Fruit fly (Drosophila melanogaster) whole organism, embryonic: ENCODE measurements around the gene CG32631.

ENCODE experiments used
- Adf1 ChIP-seq: fragments of 200-800 bp; sonication (Bioruptor generic); IDR thresholded peaks from 2 replicates; pipeline ENCODE4 v1.3.6; 2022; ENCODE audit warnings: missing biosample characterization, missing genetic modification characterization
- Asciz ChIP-seq: fragments of 200-800 bp; sonication (Bioruptor generic); optimal IDR thresholded peaks from 2 replicates; lab custom pipeline; 2017; ENCODE audit warnings: missing biosample characterization, mild to moderate bottlenecking, missing genetic modification characterization, missing genetic modification reagents
- BEAF-32 ChIP-seq: fragments of 200-800 bp; sonication (Bioruptor generic); optimal IDR thresholded peaks from 3 replicates; lab custom pipeline; 2017; ENCODE audit warnings: missing biosample characterization, missing genetic modification characterization, mild to moderate bottlenecking, moderate library complexity, missing genetic modification reagents
- CG10209 ChIP-seq: fragments of 200-800 bp; sonication (Bioruptor generic); optimal IDR thresholded peaks from 3 replicates; lab custom pipeline; 2017; ENCODE audit warnings: missing biosample characterization, mild to moderate bottlenecking, missing genetic modification characterization, missing genetic modification reagents
- CG1024 ChIP-seq: fragments of 200-800 bp; sonication (Bioruptor generic); IDR thresholded peaks from 2 replicates; pipeline ENCODE4 v1.3.6; 2022; ENCODE audit warnings: missing biosample characterization, missing genetic modification characterization
- CG10431 ChIP-seq: fragments of 200-800 bp; sonication (Bioruptor generic); optimal IDR thresholded peaks from 3 replicates; lab custom pipeline; 2018; ENCODE audit warnings: missing biosample characterization, mild to moderate bottlenecking, missing genetic modification characterization
- CG1233 ChIP-seq: fragments of 200-800 bp; sonication (Bioruptor generic); optimal IDR thresholded peaks from 4 replicates; lab custom pipeline; 2018; ENCODE audit warnings: missing biosample characterization, mild to moderate bottlenecking, missing genetic modification characterization
- CG12942 ChIP-seq: fragments of 200-800 bp; sonication (Bioruptor generic); optimal IDR thresholded peaks from 3 replicates; lab custom pipeline; 2016; ENCODE audit warnings: missing biosample characterization, missing genetic modification characterization
- CG15696 ChIP-seq: fragments of 200-800 bp; sonication (Bioruptor generic); optimal IDR thresholded peaks from 2 replicates; lab custom pipeline; 2019; ENCODE audit warnings: missing biosample characterization, mild to moderate bottlenecking, missing genetic modification characterization, moderate library complexity
- CG1602 ChIP-seq: fragments of 200-800 bp; sonication (Bioruptor generic); optimal IDR thresholded peaks from 3 replicates; lab custom pipeline; 2016; ENCODE audit warnings: missing biosample characterization, missing genetic modification characterization
- CG1647 ChIP-seq: fragments of 200-800 bp; sonication (Bioruptor generic); optimal IDR thresholded peaks from 3 replicates; lab custom pipeline; 2016; ENCODE audit warnings: missing biosample characterization, missing genetic modification characterization
- CG17568 ChIP-seq: fragments of 200-800 bp; sonication (Bioruptor generic); optimal IDR thresholded peaks from 2 replicates; lab custom pipeline; 2018; ENCODE audit warnings: missing biosample characterization, mild to moderate bottlenecking, missing genetic modification characterization, moderate library complexity
- CG18262 ChIP-seq: fragments of 200-800 bp; optimal IDR thresholded peaks from 3 replicates; lab custom pipeline; 2019; ENCODE audit warnings: missing biosample characterization, mild to moderate bottlenecking, missing genetic modification characterization, moderate library complexity
- CG2678 ChIP-seq: fragments of 200-800 bp; sonication (Bioruptor generic); optimal IDR thresholded peaks from 3 replicates; lab custom pipeline; 2019; ENCODE audit warnings: missing biosample characterization, mild to moderate bottlenecking, missing genetic modification characterization, moderate library complexity
- CG31388 ChIP-seq: fragments of 200-800 bp; sonication (Bioruptor generic); optimal IDR thresholded peaks from 2 replicates; lab custom pipeline; 2016; ENCODE audit warnings: missing biosample characterization, missing genetic modification characterization
- CG34422 ChIP-seq: fragments of 200-800 bp; sonication (Bioruptor generic); IDR thresholded peaks from 3 replicates; pipeline ENCODE4 v1.3.6; 2022; ENCODE audit warnings: missing biosample characterization, missing genetic modification characterization
- CG4360 ChIP-seq: fragments of 200-800 bp; sonication (Bioruptor generic); IDR thresholded peaks from 2 replicates; pipeline ENCODE4 v1.3.6; 2022; ENCODE audit warnings: missing biosample characterization, missing genetic modification characterization
- CG43689 ChIP-seq: fragments of 200-800 bp; sonication (Bioruptor generic); IDR thresholded peaks from 2 replicates; pipeline ENCODE4 v1.3.6; 2022; ENCODE audit warnings: missing biosample characterization, missing genetic modification characterization
- CG4404 ChIP-seq: fragments of 200-800 bp; sonication (Bioruptor generic); IDR thresholded peaks from 2 replicates; pipeline ENCODE4 v1.3.6; 2022; ENCODE audit warnings: missing biosample characterization, missing genetic modification characterization
- CG6175 ChIP-seq: fragments of 200-800 bp; sonication (Bioruptor generic); IDR thresholded peaks from 3 replicates; pipeline ENCODE4 v1.3.6; 2022; ENCODE audit warnings: missing biosample characterization, missing genetic modification characterization
- CrebB ChIP-seq: fragments of 200-800 bp; sonication (Bioruptor generic); optimal IDR thresholded peaks from 3 replicates; lab custom pipeline; 2018; ENCODE audit warnings: missing biosample characterization, mild to moderate bottlenecking, missing genetic modification characterization
- H2.0 ChIP-seq: fragments of 200-800 bp; sonication (Bioruptor generic); IDR thresholded peaks from 2 replicates; pipeline ENCODE4 v1.3.6; 2022; ENCODE audit warnings: missing biosample characterization, missing genetic modification characterization
- Hr3 ChIP-seq: fragments of 200-800 bp; sonication (Bioruptor generic); optimal IDR thresholded peaks from 3 replicates; lab custom pipeline; 2016; ENCODE audit warnings: missing biosample characterization, missing genetic modification characterization
- NC2β ChIP-seq: fragments of 200-800 bp; sonication (Bioruptor generic); optimal IDR thresholded peaks from 2 replicates; lab custom pipeline; 2016; ENCODE audit warnings: missing biosample characterization, missing genetic modification characterization
- NFAT ChIP-seq: fragments of 200-800 bp; sonication (Bioruptor generic); IDR thresholded peaks from 2 replicates; pipeline ENCODE4 v1.3.6; 2022; ENCODE audit warnings: missing biosample characterization, missing genetic modification characterization
- Nf-YA ChIP-seq: fragments of 200-800 bp; sonication (Bioruptor generic); IDR thresholded peaks from 2 replicates; pipeline ENCODE4 v1.3.6; 2022; ENCODE audit warnings: missing biosample characterization, missing genetic modification characterization
- Sry-δ ChIP-seq: fragments of 200-800 bp; sonication (Bioruptor generic); optimal IDR thresholded peaks from 2 replicates; lab custom pipeline; 2016; ENCODE audit warnings: missing biosample characterization, missing genetic modification characterization
- Trl ChIP-seq, 3 experiments: fragments of >200 bp in 2 of 3; fragments of 200-800 bp in 1 of 3; sonication (Bioruptor generic) in 1 of 3; optimal IDR thresholded peaks; 2 replicates in 1 of 3; 3 replicates in 2 of 3; lab custom pipeline; 2016 to 2017; ENCODE audit warnings: missing biosample characterization in 1 of 3, missing genetic modification characterization in 1 of 3
- Usf ChIP-seq: fragments of 200-800 bp; sonication (Bioruptor generic); optimal IDR thresholded peaks from 2 replicates; lab custom pipeline; 2017; ENCODE audit warnings: missing genotype, missing biosample characterization, missing genetic modification characterization
- amos ChIP-seq: fragments of 200-800 bp; sonication (Bioruptor generic); IDR thresholded peaks from 2 replicates; pipeline ENCODE4 v1.3.6; 2022; ENCODE audit warnings: missing biosample characterization, missing genetic modification characterization; ENCODE audit not compliant: partially characterized antibody
- bcd ChIP-seq: fragments of 200-800 bp; sonication (Bioruptor generic); optimal IDR thresholded peaks from 2 replicates; lab custom pipeline; 2017; ENCODE audit warnings: missing biosample characterization, mild to moderate bottlenecking, missing genetic modification characterization
- dimm ChIP-seq: fragments of 200-800 bp; sonication (Bioruptor generic); IDR thresholded peaks from 2 replicates; pipeline ENCODE4 v1.3.6; 2022; ENCODE audit warnings: missing biosample characterization, missing genetic modification characterization
- dmrt11E ChIP-seq: fragments of 200-800 bp; sonication (Bioruptor generic); optimal IDR thresholded peaks from 3 replicates; lab custom pipeline; 2018; ENCODE audit warnings: missing biosample characterization, mild to moderate bottlenecking, missing genetic modification characterization, moderate library complexity
- gsb ChIP-seq: fragments of 200-800 bp; sonication (Bioruptor generic); IDR thresholded peaks from 2 replicates; pipeline ENCODE4 v1.3.6; 2022; ENCODE audit warnings: missing biosample characterization, missing genetic modification characterization
- hb ChIP-seq: fragments of 200-800 bp; sonication (Bioruptor generic); IDR thresholded peaks from 3 replicates; pipeline ENCODE4 v1.3.6; 2022; ENCODE audit warnings: missing biosample characterization, missing genetic modification characterization; ENCODE audit not compliant: partially characterized antibody
- inv ChIP-seq: fragments of 200-800 bp; sonication (Bioruptor generic); IDR thresholded peaks from 2 replicates; pipeline ENCODE4 v1.3.6; 2022; ENCODE audit warnings: missing biosample characterization, missing genetic modification characterization; ENCODE audit not compliant: partially characterized antibody
- knrl ChIP-seq: fragments of 200-800 bp; sonication (Bioruptor generic); IDR thresholded peaks from 3 replicates; pipeline ENCODE4 v1.3.6; 2022; ENCODE audit warnings: missing biosample characterization, missing genetic modification characterization; ENCODE audit not compliant: partially characterized antibody
- nerfin-2 ChIP-seq: fragments of 200-800 bp; sonication (Bioruptor generic); IDR thresholded peaks from 2 replicates; pipeline ENCODE4 v1.3.6; 2022; ENCODE audit warnings: missing biosample characterization, missing genetic modification characterization; ENCODE audit not compliant: partially characterized antibody
- nom ChIP-seq: fragments of 200-800 bp; sonication (Bioruptor generic); optimal IDR thresholded peaks from 2 replicates; lab custom pipeline; 2017; ENCODE audit warnings: missing biosample characterization, missing genetic modification characterization, mild to moderate bottlenecking, moderate library complexity, missing genetic modification reagents
- otp ChIP-seq: fragments of 200-800 bp; sonication (Bioruptor generic); IDR thresholded peaks from 3 replicates; pipeline ENCODE4, ENCODE4 v1.3.6; 2022; ENCODE audit warnings: missing biosample characterization, missing genetic modification characterization
- pan ChIP-seq, 4 experiments: fragments of >200 bp in 3 of 4; fragments of 200-800 bp in 1 of 4; sonication (Bioruptor generic) in 1 of 4; optimal IDR thresholded peaks in 3 of 4; IDR thresholded peaks in 1 of 4; 2 replicates each; pipeline versions ENCODE4 v1.3.6 to Lab custom; 2017 to 2022; ENCODE audit warnings: missing biosample characterization in 2 of 4, missing genetic modification characterization in 2 of 4, mixed read lengths in 1 of 4
- pho ChIP-seq: fragments of 200-800 bp; sonication (Bioruptor generic); optimal IDR thresholded peaks from 2 replicates; lab custom pipeline; 2016; ENCODE audit warnings: missing biosample characterization, missing genetic modification characterization
- pros ChIP-seq: fragments of 200-800 bp; sonication (Bioruptor generic); optimal IDR thresholded peaks from 3 replicates; lab custom pipeline; 2019; ENCODE audit warnings: missing biosample characterization, mild to moderate bottlenecking, missing genetic modification characterization, moderate library complexity
- repo ChIP-seq: fragments of 200-800 bp; sonication (Bioruptor generic); optimal IDR thresholded peaks from 2 replicates; lab custom pipeline; 2016; ENCODE audit warnings: missing biosample characterization, missing genetic modification characterization
- sc ChIP-seq, 3 experiments: fragments of >200 bp in 2 of 3; fragments of 200-800 bp in 1 of 3; sonication (Bioruptor generic) in 1 of 3; optimal IDR thresholded peaks; 2 replicates in 2 of 3; 3 replicates in 1 of 3; lab custom pipeline; 2017; ENCODE audit warnings: mild to moderate bottlenecking in 1 of 3, missing biosample characterization in 1 of 3, missing genetic modification characterization in 1 of 3, missing genetic modification reagents in 1 of 3
- sisA ChIP-seq: fragments of 200-800 bp; sonication (Bioruptor generic); IDR thresholded peaks from 2 replicates; pipeline ENCODE4 v1.3.6; 2022; ENCODE audit warnings: missing biosample characterization, missing genetic modification characterization
- ssp ChIP-seq: fragments of 200-800 bp; sonication (Bioruptor generic); IDR thresholded peaks from 2 replicates; pipeline ENCODE4 v1.3.6; 2022; ENCODE audit warnings: missing biosample characterization, missing genetic modification characterization
- tll ChIP-seq, 2 experiments: fragments of 200-800 bp in 1 of 2; fragments of >200 bp in 1 of 2; sonication (Bioruptor generic) in 1 of 2; optimal IDR thresholded peaks; 2 replicates each; lab custom pipeline; 2017 to 2019; ENCODE audit warnings: missing biosample characterization in 2 of 2, missing genetic modification characterization in 2 of 2, mild to moderate bottlenecking in 1 of 2, moderate library complexity in 1 of 2
- z ChIP-seq: fragments of 200-800 bp; sonication (Bioruptor generic); IDR thresholded peaks from 3 replicates; pipeline ENCODE4 v1.3.6; 2022; ENCODE audit warnings: missing biosample characterization, missing genetic modification characterization

The CG32631 gene

DNA sequence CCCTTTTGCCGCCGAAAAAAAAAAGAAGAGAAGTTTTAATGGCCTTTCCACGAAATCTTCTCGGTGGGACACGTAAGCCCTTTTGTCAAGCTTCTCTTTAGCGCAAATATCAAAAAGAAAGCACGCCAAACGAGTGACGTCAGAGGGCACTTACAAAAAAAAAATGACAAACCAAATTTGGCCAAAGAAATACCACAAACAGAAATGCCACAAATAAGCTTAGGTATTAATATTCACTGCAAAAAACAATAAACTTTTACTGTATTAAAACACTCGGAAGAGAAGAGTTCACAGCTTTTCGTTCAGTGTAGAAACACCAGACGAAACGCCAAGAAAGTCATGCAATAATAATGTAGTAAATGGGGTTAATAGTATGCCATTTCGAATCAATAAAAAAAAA lies 11.9 kb downstream of the CG32631 start (continued):
- no peak for TF ChIP-seq CG1024
- TF ChIP-seq knrl, result no peak
- no peak for TF ChIP-seq CG4360 (GFP tag; lab: Robert Waterston, UW)
- peak; percentile 1 for TF ChIP-seq CG10209 (GFP tag; lab: Kevin White, UChicago)
- no peak for TF ChIP-seq CG4404 (GFP tag; lab: Robert Waterston, UW)
- no peak for TF ChIP-seq H2.0
- TF ChIP-seq sisA (GFP tag; lab: Robert Waterston, UW), result peak; percentile 46
- TF ChIP-seq pan (optimal IDR thresholded peaks at IDR 0.05; lab: Kevin White, UChicago), result no peak
- peak in 1 of 2 experiments; percentile 52 for TF ChIP-seq pan (GFP tag; optimal IDR thresholded peaks at IDR 0.05 in 1 of 2, IDR thresholded peaks at IDR 0.05 in 1 of 2)
- TF ChIP-seq NC2β (GFP tag; lab: Kevin White, UChicago), result no peak
- no peak for TF ChIP-seq nerfin-2 (GFP tag; lab: Robert Waterston, UW)
- no peak for TF ChIP-seq dimm (GFP tag; lab: Robert Waterston, UW)
- no peak for TF ChIP-seq CG17568
- no peak for TF ChIP-seq amos (GFP tag; lab: Robert Waterston, UW)
- TF ChIP-seq Sry-δ, result no peak
- TF ChIP-seq Nf-YA, result no peak
- TF ChIP-seq hb (GFP tag; lab: Robert Waterston, UW), result no peak
- TF ChIP-seq NFAT (GFP tag; lab: Robert Waterston, UW), result no peak
- no peak for TF ChIP-seq Usf (GFP tag; lab: Kevin White, UChicago)
- TF ChIP-seq bcd, result no peak
- no peak for TF ChIP-seq CG1602
- no peak for TF ChIP-seq CG15696 (tag; lab: Kevin White, UChicago)
- TF ChIP-seq ssp (GFP tag; lab: Robert Waterston, UW), result no peak
- no peak for TF ChIP-seq CG12942 (GFP tag; lab: Kevin White, UChicago)
- no peak for TF ChIP-seq Hr3 (GFP tag; lab: Kevin White, UChicago)
- no peak for TF ChIP-seq CG31388 (GFP tag; lab: Kevin White, UChicago)
- no peak for TF ChIP-seq Adf1 (GFP tag; lab: Robert Waterston, UW)
- TF ChIP-seq tll (GFP tag; optimal IDR thresholded peaks at IDR 0.05; lab: Kevin White, UChicago), result no peak
- TF ChIP-seq inv (GFP tag; lab: Robert Waterston, UW), result no peak
- peak; percentile 43 for TF ChIP-seq CG2678 (tag; lab: Kevin White, UChicago)
- no peak for TF ChIP-seq pros (GFP tag; lab: Kevin White, UChicago)
- no peak for TF ChIP-seq dmrt11E (tag; lab: Kevin White, UChicago)
- TF ChIP-seq CG34422, result no peak
- TF ChIP-seq gsb (GFP tag; lab: Robert Waterston, UW), result no peak
- TF ChIP-seq nom (GFP tag; lab: Kevin White, UChicago), result no peak
- TF ChIP-seq pho, result no peak
- no peak for TF ChIP-seq sc (optimal IDR thresholded peaks at IDR 0.05; lab: Kevin White, UChicago)
- TF ChIP-seq sc (GFP tag; optimal IDR thresholded peaks at IDR 0.05; lab: Kevin White, UChicago), result no peak
- no peak for TF ChIP-seq Asciz
- no peak for TF ChIP-seq repo
- TF ChIP-seq CG6175, result no peak
- 0 out of 3 replicates have a peak, but pooled peaks have one; percentile 17 for TF ChIP-seq otp (GFP tag; lab: Robert Waterston, UW)
- no peak for TF ChIP-seq CG1647
- TF ChIP-seq BEAF-32 (GFP tag; lab: Kevin White, UChicago), result no peak
- TF ChIP-seq Trl (optimal IDR thresholded peaks at IDR 0.05; lab: Kevin White, UChicago), result no peak
- TF ChIP-seq Trl (GFP tag; optimal IDR thresholded peaks at IDR 0.05; lab: Kevin White, UChicago), result no peak
- no peak for TF ChIP-seq CG43689
- no peak for TF ChIP-seq CG10431
- no peak for TF ChIP-seq CG1233 (GFP tag; lab: Kevin White, UChicago)
- no peak for TF ChIP-seq z (GFP tag; lab: Robert Waterston, UW)
- TF ChIP-seq CG18262, result no peak
- no peak for TF ChIP-seq CrebB (tag; lab: Kevin White, UChicago)
